Fruit fly (Drosophila melanogaster) whole organism, pupa: ENCODE measurements around the gene Saf-B.
A peak's percentile ranks its signal among the peaks of the same experiment; 100 is the strongest.

ENCODE experiments used
- CG14655 ChIP-seq: fragments of 200-800 bp; sonication (Bioruptor generic); optimal IDR thresholded peaks from 3 replicates; lab custom pipeline; 2017; ENCODE audit warnings: mild to moderate bottlenecking, missing biosample characterization, missing genetic modification reagents, missing genetic modification characterization
- CG32121 ChIP-seq: fragments of 200-800 bp; sonication (Bioruptor generic); IDR thresholded peaks from 2 replicates; pipeline ENCODE4 v1.3.6; 2022; ENCODE audit warnings: missing biosample characterization, missing genetic modification characterization
- CG34367 ChIP-seq: fragments of 200-800 bp; sonication (Bioruptor generic); optimal IDR thresholded peaks from 2 replicates; lab custom pipeline; 2018; ENCODE audit warnings: missing biosample characterization, mild to moderate bottlenecking, missing genetic modification characterization
- CG4496 ChIP-seq: fragments of 200-800 bp; sonication (Bioruptor generic); IDR thresholded peaks from 3 replicates; pipeline ENCODE4 v1.3.6; 2022; ENCODE audit warnings: missing biosample characterization, missing genetic modification characterization
- CG8301 ChIP-seq: fragments of 200-800 bp; sonication (Bioruptor generic); optimal IDR thresholded peaks from 2 replicates; lab custom pipeline; 2018; ENCODE audit warnings: missing biosample characterization, mild to moderate bottlenecking, missing genetic modification characterization
- CG9948 ChIP-seq: fragments of 200-800 bp; sonication (Bioruptor generic); optimal IDR thresholded peaks from 2 replicates; lab custom pipeline; 2018; ENCODE audit warnings: missing biosample characterization, mild to moderate bottlenecking, missing genetic modification characterization, moderate library complexity
- EcR ChIP-seq: fragments of 200-800 bp; sonication (Bioruptor generic); optimal IDR thresholded peaks from 3 replicates; lab custom pipeline; 2019; ENCODE audit warnings: missing biosample characterization, missing genetic modification characterization, mild to moderate bottlenecking, moderate library complexity, missing genetic modification reagents
- fd96Ca ChIP-seq: fragments of 200-800 bp; sonication (Bioruptor generic); IDR thresholded peaks from 3 replicates; pipeline ENCODE4 v1.3.6; 2022; ENCODE audit warnings: missing biosample characterization, missing genetic modification characterization
- gl ChIP-seq: fragments of 200-800 bp; sonication (Bioruptor generic); optimal IDR thresholded peaks from 2 replicates; lab custom pipeline; 2018; ENCODE audit warnings: missing biosample characterization, mild to moderate bottlenecking, missing genetic modification characterization

dm6 chr3R:24773422-24773821, 43.8 kb upstream of the Saf-B start:
- TF ChIP-seq fd96Ca (GFP tag; lab: Robert Waterston, UW) (no peak), CG8301 (tag; lab: Kevin White, UChicago) (no peak), CG9948 (no peak), CG32121 (no peak; the same call in 1 of the 2 replicates), CG34367 (tag; lab: Kevin White, UChicago) (no peak), CG14655 (GFP tag; lab: Kevin White, UChicago) (peak; percentile 26), EcR (GFP tag; lab: Kevin White, UChicago) (no peak), CG4496 (peak; percentile 40; the same call in 1 of the 3 replicates), gl (tag; lab: Kevin White, UChicago) (no peak)
